Worm (Caenorhabditis elegans) whole organism, young adult: Measurements from ENCODE around the gene unc-49.

ENCODE experiments used
- D2030.7 ChIP-seq: fragments of 200-800 bp; sonication (Bioruptor generic); IDR thresholded peaks from 2 replicates; pipeline ENCODE4 v1.3.6; 2022; ENCODE audit warnings: missing genetic modification reagents, missing genetic modification characterization, missing compliant biosample characterization
- akir-1 ChIP-seq: fragments of 200-800 bp; sonication (Bioruptor generic); optimal IDR thresholded peaks from 2 replicates; lab custom pipeline; 2018; ENCODE audit warnings: mild to moderate bottlenecking, missing genetic modification characterization, moderate library complexity, missing compliant biosample characterization
- ama-1 ChIP-seq, 3 experiments: fragments of 150-350 bp in 1 of 3; sonication (generic microtip) in 2 of 3; optimal IDR thresholded peaks; 2 replicates each; lab custom pipeline; 2014 to 2018; ENCODE audit warnings: missing biosample characterization in 2 of 3, missing genetic modification characterization in 2 of 3, missing genetic modification reagents in 2 of 3
- chd-7 ChIP-seq: sonication (generic microtip); optimal IDR thresholded peaks from 2 replicates; lab custom pipeline; 2016; ENCODE audit warnings: mild to moderate bottlenecking, missing genetic modification characterization, moderate library complexity, missing compliant biosample characterization
- hmg-20 ChIP-seq: fragments of 200-800 bp; sonication (Bioruptor generic); IDR thresholded peaks from 2 replicates; pipeline ENCODE4 v1.3.6; 2022; ENCODE audit warnings: missing genetic modification reagents, missing genetic modification characterization, missing compliant biosample characterization
- pha-4 ChIP-seq: fragments of 150-350 bp; sonication (generic microtip); optimal IDR thresholded peaks from 2 replicates; lab custom pipeline; 2014; ENCODE audit warnings: missing biosample characterization, missing genetic modification reagents, missing genetic modification characterization
- snpc-4 ChIP-seq, 5 experiments: fragments of 150-350 bp in 1 of 5; sonication (generic microtip) in 4 of 5; optimal IDR thresholded peaks; 2 replicates each; lab custom pipeline; 2014 to 2018; ENCODE audit warnings: missing genetic modification characterization in 5 of 5, missing biosample characterization in 3 of 5, antibody characterized with exemption in 2 of 5, mild to moderate bottlenecking in 2 of 5, missing compliant biosample characterization in 2 of 5, missing genotype in 2 of 5, moderate library complexity in 2 of 5, missing genetic modification reagents in 1 of 5
- somi-1 ChIP-seq: fragments of 200-800 bp; sonication (Bioruptor generic); optimal IDR thresholded peaks from 2 replicates; lab custom pipeline; 2018; ENCODE audit warnings: mild to moderate bottlenecking, missing genetic modification characterization, missing compliant biosample characterization
- xnd-1 ChIP-seq: sonication (generic microtip); optimal IDR thresholded peaks from 2 replicates; lab custom pipeline; 2016; ENCODE audit warnings: missing genotype, missing genetic modification reagents, missing genetic modification characterization, missing compliant biosample characterization

ce11 chrIII:10575320-10575719, 54.8 kb downstream of the unc-49 start, which contains the start of gene Y45F3A.4:
- TF ChIP-seq xnd-1 (tag; lab: Kevin White, UChicago): no peak
- no peak for TF ChIP-seq hmg-20 (GFP tag; lab: Robert Waterston, UW)
- no peak for TF ChIP-seq D2030.7 (GFP tag; lab: Robert Waterston, UW)
- TF ChIP-seq ama-1 (optimal IDR thresholded peaks at IDR 0.05; lab: Kevin White, UChicago): no peak
- TF ChIP-seq ama-1 (GFP tag; optimal IDR thresholded peaks at IDR 0.05; lab: Kevin White, UChicago): no peak
- TF ChIP-seq pha-4 (tag; lab: Kevin White, UChicago): no peak
- TF ChIP-seq snpc-4 (GFP tag; optimal IDR thresholded peaks at IDR 0.05; lab: Kevin White, UChicago): no peak
- no peak for TF ChIP-seq snpc-4 (tag; optimal IDR thresholded peaks at IDR 0.05; lab: Kevin White, UChicago)
- no peak for TF ChIP-seq akir-1 (GFP tag; lab: Kevin White, UChicago)
- no peak for TF ChIP-seq somi-1
- TF ChIP-seq chd-7 (tag; lab: Kevin White, UChicago): no peak
